Worm (Caenorhabditis elegans): ENCODE data around the gene srj-8.

Gene srj-8

ce11 chrV:3241175-3241574 is 6.4 kb upstream of the srj-8 start, which contains the start of gene srj-11:
srj-11 (plus strand) TSS chrV:3241424.
- TF ChIP-seq cebp-2 (GFP tag; IDR thresholded peaks at IDR 0.05): no peak
- no peak for TF ChIP-seq B0261.1 (tag; optimal IDR thresholded peaks at IDR 0.05)
- no peak for TF ChIP-seq hsf-1 (GFP tag; IDR thresholded peaks at IDR 0.05)
- no peak for TF ChIP-seq lsl-1 (GFP tag; optimal IDR thresholded peaks at IDR 0.05)
- TF ChIP-seq mes-4 (tag; optimal IDR thresholded peaks at IDR 0.05): no peak
- TF ChIP-seq attf-5 (GFP tag; optimal IDR thresholded peaks at IDR 0.05): no peak
- TF ChIP-seq fkh-3 (tag; optimal IDR thresholded peaks at IDR 0.05): no peak
- TF ChIP-seq madf-3 (GFP tag; IDR thresholded peaks at IDR 0.05): no peak
- TF ChIP-seq dpl-1 (GFP tag; optimal IDR thresholded peaks at IDR 0.05): no peak

DNA sequence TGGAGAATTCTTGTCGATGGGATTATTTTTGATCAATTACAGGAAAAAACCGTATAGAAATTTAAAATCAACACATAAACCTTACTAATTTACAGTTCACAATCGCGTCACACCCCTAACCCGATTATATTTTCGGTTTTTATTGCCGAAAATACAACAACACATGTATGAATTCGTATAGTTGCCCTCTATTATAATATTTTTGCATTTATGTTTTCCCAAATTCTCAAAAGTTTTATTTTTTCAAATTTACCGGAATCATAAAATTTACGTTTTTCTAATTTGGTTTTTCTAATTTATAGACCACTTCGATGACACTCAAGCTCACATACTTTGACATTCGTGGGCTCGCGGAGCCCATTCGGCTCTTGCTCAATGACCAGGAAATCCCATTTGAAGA is 4.6 kb upstream of the srj-8 start, which contains the start of gene gst-23:
TSS of gene gst-23 (plus strand) at position 301 of the 400 bp plus-strand sequence.
- no peak for TF ChIP-seq xnd-1 (tag; optimal IDR thresholded peaks at IDR 0.05)
- TF ChIP-seq F57A8.1 (GFP tag; optimal IDR thresholded peaks at IDR 0.05): no peak
- TF ChIP-seq ceh-27 (GFP tag; optimal IDR thresholded peaks at IDR 0.05): no peak
- TF ChIP-seq B0336.3 (GFP tag; IDR thresholded peaks at IDR 0.05): no peak
- no peak for TF ChIP-seq athp-1 (tag; optimal IDR thresholded peaks at IDR 0.05)
- TF ChIP-seq K12H6.12 (tag; optimal IDR thresholded peaks at IDR 0.05): no peak
- TF ChIP-seq nhr-90 (tag; optimal IDR thresholded peaks at IDR 0.05): no peak
- TF ChIP-seq nfyb-1 (GFP tag; IDR thresholded peaks at IDR 0.05): no peak
- no peak for TF ChIP-seq F22D6.2 (tag; optimal IDR thresholded peaks at IDR 0.05)
- TF ChIP-seq snpc-1.1 (tag; optimal IDR thresholded peaks at IDR 0.05; ENCODE audit: insufficient read depth): no peak
- no peak for TF ChIP-seq unc-62 (GFP tag; optimal IDR thresholded peaks at IDR 0.05)
- TF ChIP-seq snpc-3.4 (tag; optimal IDR thresholded peaks at IDR 0.05): no peak
- no peak for TF ChIP-seq cebp-1 (GFP tag; IDR thresholded peaks at IDR 0.05)
- no peak for TF ChIP-seq cebp-1 (tag; optimal IDR thresholded peaks at IDR 0.05)
- no peak for TF ChIP-seq hsf-1 (GFP tag; IDR thresholded peaks at IDR 0.05)

DNA sequence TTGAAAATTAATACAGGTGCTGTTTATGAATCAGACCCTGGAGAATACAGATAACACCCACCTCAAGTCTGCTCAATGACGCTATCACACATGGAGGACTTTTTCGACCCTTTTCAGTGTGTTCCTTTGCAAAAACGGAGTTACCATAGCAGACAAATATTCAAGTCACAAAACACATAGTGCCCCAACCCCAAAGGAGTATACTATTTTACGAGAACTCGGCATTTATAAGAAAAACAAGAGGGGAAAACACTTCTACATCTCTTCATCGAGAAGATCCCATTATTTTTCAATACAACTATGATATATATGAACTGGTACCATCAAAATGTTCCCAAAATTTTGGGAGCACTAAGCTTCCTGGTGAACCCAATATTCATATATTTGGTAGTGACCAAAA is 2.9 kb upstream of the srj-8 start, which contains the start of gene srj-7:
TSS of gene srj-7 (plus strand) at position 301 of the 400 bp plus-strand sequence.
- TF ChIP-seq madf-10 (tag; optimal IDR thresholded peaks at IDR 0.05) (no peak), attf-6 (GFP tag; IDR thresholded peaks at IDR 0.05) (no peak)

ce11 chrV:3250153-3250552 is 2.5 kb downstream of the srj-8 start, which contains the start of gene T28A11.13:
T28A11.13 (minus strand) TSS chrV:3250253.
- TF ChIP-seq attf-6 (GFP tag; IDR thresholded peaks at IDR 0.05): no peak

ce11 chrV:3256051-3256450 is 8.4 kb downstream of the srj-8 start, which contains the start of gene srt-63:
srt-63 (minus strand) TSS chrV:3256151.
- no peak for TF ChIP-seq hmg-20 (GFP tag; IDR thresholded peaks at IDR 0.05)
- TF ChIP-seq somi-1 (GFP tag; optimal IDR thresholded peaks at IDR 0.05): no peak
- TF ChIP-seq efl-1 (GFP tag; optimal IDR thresholded peaks at IDR 0.05): no peak
- TF ChIP-seq ccch-3 (GFP tag; optimal IDR thresholded peaks at IDR 0.05): no peak
- TF ChIP-seq lin-35 (GFP tag; optimal IDR thresholded peaks at IDR 0.05): no peak
- TF ChIP-seq K12H6.12 (tag; optimal IDR thresholded peaks at IDR 0.05): no peak
- TF ChIP-seq aptf-2 (GFP tag; conservative IDR thresholded peaks at IDR 0.05): no peak
- TF ChIP-seq B0336.3 (GFP tag; IDR thresholded peaks at IDR 0.05): no peak
- TF ChIP-seq Y53F4B.3 (GFP tag; IDR thresholded peaks at IDR 0.05): no peak
- no peak for TF ChIP-seq nfya-1 (tag; optimal IDR thresholded peaks at IDR 0.05; ENCODE audit: borderline replicate concordance, insufficient read depth)
- no peak for TF ChIP-seq ets-4 (GFP tag; optimal IDR thresholded peaks at IDR 0.05)
- TF ChIP-seq ceh-91 (GFP tag; IDR thresholded peaks at IDR 0.05): no peak
- no peak for TF ChIP-seq attf-5 (GFP tag; optimal IDR thresholded peaks at IDR 0.05)
- TF ChIP-seq madf-3 (GFP tag; IDR thresholded peaks at IDR 0.05): no peak
- TF ChIP-seq snpc-4 (GFP tag; optimal IDR thresholded peaks at IDR 0.05): no peak
- no peak for TF ChIP-seq snpc-4 (tag; optimal IDR thresholded peaks at IDR 0.05)
- TF ChIP-seq let-607 (tag; optimal IDR thresholded peaks at IDR 0.05): no peak
- TF ChIP-seq T26A5.8 (tag; optimal IDR thresholded peaks at IDR 0.05): no peak

Measured in whole organism, young adult.